Fruit fly (Drosophila melanogaster) whole organism, embryonic: ENCODE measurements around the gene CG33932.
A peak's percentile ranks its signal among the peaks of the same experiment; 100 is the strongest.

Experiments used
- Awh ChIP-seq: fragments of 200-800 bp; sonication (Bioruptor generic); IDR thresholded peaks from 2 replicates; pipeline ENCODE4, ENCODE4 v1.3.6; 2022; ENCODE audit warnings: missing biosample characterization, missing genetic modification characterization
- Blimp-1 ChIP-seq: fragments of 200-800 bp; sonication (Bioruptor generic); optimal IDR thresholded peaks from 3 replicates; lab custom pipeline; 2018; ENCODE audit warnings: missing biosample characterization, missing genetic modification characterization, mild to moderate bottlenecking, moderate library complexity, missing genetic modification reagents
- C15 ChIP-seq: fragments of 200-800 bp; sonication (Bioruptor generic); IDR thresholded peaks from 3 replicates; pipeline ENCODE4 v1.3.6; 2022; ENCODE audit warnings: missing biosample characterization, missing genetic modification characterization
- CG11696 ChIP-seq: fragments of 200-800 bp; sonication (Bioruptor generic); IDR thresholded peaks from 2 replicates; pipeline ENCODE4 v1.3.6; 2022; ENCODE audit warnings: missing biosample characterization, missing genetic modification characterization
- CG12299 ChIP-seq: fragments of 200-800 bp; sonication (Bioruptor generic); optimal IDR thresholded peaks from 2 replicates; lab custom pipeline; 2018; ENCODE audit warnings: missing biosample characterization, mild to moderate bottlenecking, missing genetic modification characterization
- CG12659 ChIP-seq: fragments of 200-800 bp; sonication (Bioruptor generic); optimal IDR thresholded peaks from 3 replicates; lab custom pipeline; 2017; ENCODE audit warnings: mild to moderate bottlenecking, missing biosample characterization, missing genetic modification reagents, missing genetic modification characterization
- CG13624 ChIP-seq: fragments of 200-800 bp; sonication (Bioruptor generic); optimal IDR thresholded peaks from 2 replicates; lab custom pipeline; 2016; ENCODE audit warnings: missing biosample characterization, missing genetic modification characterization
- CG13894 ChIP-seq: fragments of 200-800 bp; sonication (Bioruptor generic); optimal IDR thresholded peaks from 3 replicates; lab custom pipeline; 2018; ENCODE audit warnings: missing biosample characterization, mild to moderate bottlenecking, missing genetic modification characterization, moderate library complexity
- CG15479 ChIP-seq: fragments of 200-800 bp; sonication (Bioruptor generic); optimal IDR thresholded peaks from 3 replicates; lab custom pipeline; 2019; ENCODE audit warnings: missing biosample characterization, mild to moderate bottlenecking, missing genetic modification characterization, moderate library complexity
- CG30403 ChIP-seq: fragments of 200-800 bp; sonication (Bioruptor generic); optimal IDR thresholded peaks from 3 replicates; lab custom pipeline; 2016; ENCODE audit warnings: missing biosample characterization, missing genetic modification characterization
- CG3163 ChIP-seq: fragments of 200-800 bp; sonication (Bioruptor generic); optimal IDR thresholded peaks from 3 replicates; lab custom pipeline; 2016; ENCODE audit warnings: missing biosample characterization, missing genetic modification characterization
- CG4424 ChIP-seq: fragments of 200-800 bp; sonication (Bioruptor generic); optimal IDR thresholded peaks from 3 replicates; lab custom pipeline; 2016; ENCODE audit warnings: missing biosample characterization, missing genetic modification characterization
- CG6813 ChIP-seq: fragments of 200-800 bp; sonication (Bioruptor generic); optimal IDR thresholded peaks from 2 replicates; lab custom pipeline; 2017; ENCODE audit warnings: missing biosample characterization, missing genetic modification characterization, mild to moderate bottlenecking, moderate library complexity, missing genetic modification reagents
- CG7357 ChIP-seq: fragments of 200-800 bp; sonication (Bioruptor generic); IDR thresholded peaks from 3 replicates; pipeline ENCODE4 v1.3.6; 2022; ENCODE audit warnings: missing biosample characterization, missing genetic modification characterization
- CG7745 ChIP-seq: fragments of 200-800 bp; sonication (Bioruptor generic); optimal IDR thresholded peaks from 2 replicates; lab custom pipeline; 2018; ENCODE audit warnings: missing biosample characterization, mild to moderate bottlenecking, missing genetic modification characterization, moderate library complexity
- CG8089 ChIP-seq: fragments of 200-800 bp; sonication (Bioruptor generic); optimal IDR thresholded peaks from 3 replicates; lab custom pipeline; 2016; ENCODE audit warnings: missing biosample characterization, missing genetic modification characterization
- CG9797 ChIP-seq: fragments of 200-800 bp; sonication (Bioruptor generic); optimal IDR thresholded peaks from 3 replicates; lab custom pipeline; 2018; ENCODE audit warnings: missing biosample characterization, mild to moderate bottlenecking, missing genetic modification characterization
- Chrac-16 ChIP-seq: fragments of 200-800 bp; sonication (Bioruptor generic); optimal IDR thresholded peaks from 3 replicates; lab custom pipeline; 2016; ENCODE audit warnings: missing biosample characterization, missing genetic modification characterization
- Dek ChIP-seq: fragments of 200-800 bp; sonication (Bioruptor generic); optimal IDR thresholded peaks from 3 replicates; lab custom pipeline; 2019; ENCODE audit warnings: missing biosample characterization, mild to moderate bottlenecking, missing genetic modification characterization, moderate library complexity
- ERR ChIP-seq: fragments of 200-800 bp; sonication (Bioruptor generic); optimal IDR thresholded peaks from 2 replicates; lab custom pipeline; 2016; ENCODE audit warnings: missing biosample characterization, missing genetic modification characterization
- Eip74EF ChIP-seq, 2 experiments: fragments of 200-800 bp in 1 of 2; fragments of >200 bp in 1 of 2; sonication (Bioruptor generic) in 1 of 2; optimal IDR thresholded peaks; 2 replicates each; lab custom pipeline; 2017 to 2019; ENCODE audit warnings: missing biosample characterization in 2 of 2, missing genetic modification characterization in 2 of 2, mild to moderate bottlenecking in 1 of 2, moderate library complexity in 1 of 2
- GATAe ChIP-seq: fragments of 200-800 bp; sonication (Bioruptor generic); conservative IDR thresholded peaks from 2 replicates; pipeline ENCODE4 v1.3.6; 2022; ENCODE audit warnings: missing biosample characterization, missing genetic modification characterization
- Gug ChIP-seq: fragments of 200-800 bp; sonication (Bioruptor generic); IDR thresholded peaks from 4 replicates; pipeline ENCODE4 v1.3.6; 2022; ENCODE audit warnings: missing biosample characterization, missing genetic modification characterization
- Hey ChIP-seq: fragments of 200-800 bp; sonication (Bioruptor generic); optimal IDR thresholded peaks from 3 replicates; lab custom pipeline; 2018; ENCODE audit warnings: missing biosample characterization, mild to moderate bottlenecking, missing genetic modification characterization
- Hmr ChIP-seq: fragments of 200-800 bp; sonication (Bioruptor generic); optimal IDR thresholded peaks from 3 replicates; lab custom pipeline; 2017; ENCODE audit warnings: mild to moderate bottlenecking, missing biosample characterization, missing genetic modification reagents, missing genetic modification characterization
- Hr78 ChIP-seq, 2 experiments: fragments of 200-800 bp in 1 of 2; fragments of >200 bp in 1 of 2; sonication (Bioruptor generic) in 1 of 2; optimal IDR thresholded peaks; 2 replicates each; lab custom pipeline; 2017 to 2019; ENCODE audit warnings: missing biosample characterization in 2 of 2, missing genetic modification characterization in 2 of 2, mild to moderate bottlenecking in 1 of 2, moderate library complexity in 1 of 2
- Max ChIP-seq: fragments of 200-800 bp; sonication (Bioruptor generic); optimal IDR thresholded peaks from 2 replicates; lab custom pipeline; 2016; ENCODE audit warnings: missing biosample characterization, mild to moderate bottlenecking, missing genetic modification characterization
- Mrtf ChIP-seq: fragments of 200-800 bp; sonication (Bioruptor generic); IDR thresholded peaks from 3 replicates; pipeline ENCODE4 v1.3.6; 2022; ENCODE audit warnings: missing biosample characterization, missing genetic modification characterization
- NC2β ChIP-seq: fragments of 200-800 bp; sonication (Bioruptor generic); optimal IDR thresholded peaks from 2 replicates; lab custom pipeline; 2016; ENCODE audit warnings: missing biosample characterization, missing genetic modification characterization
- Nf-YB ChIP-seq: fragments of 200-800 bp; sonication (Bioruptor generic); optimal IDR thresholded peaks from 3 replicates; lab custom pipeline; 2019; ENCODE audit warnings: missing biosample characterization, mild to moderate bottlenecking, missing genetic modification characterization, moderate library complexity
- Pdp1 ChIP-seq, 2 experiments: fragments of 200-800 bp; sonication (Bioruptor generic); optimal IDR thresholded peaks; 3 replicates each; lab custom pipeline; 2016; ENCODE audit warnings: missing biosample characterization in 2 of 2, missing genetic modification characterization in 2 of 2, mild to moderate bottlenecking in 1 of 2, moderate library complexity in 1 of 2
- Sox100B ChIP-seq: fragments of 200-800 bp; sonication (Bioruptor generic); optimal IDR thresholded peaks from 3 replicates; lab custom pipeline; 2018; ENCODE audit warnings: missing biosample characterization, mild to moderate bottlenecking, missing genetic modification characterization
- Trl ChIP-seq, 3 experiments: fragments of >200 bp in 2 of 3; fragments of 200-800 bp in 1 of 3; sonication (Bioruptor generic) in 1 of 3; optimal IDR thresholded peaks; 2 replicates in 1 of 3; 3 replicates in 2 of 3; lab custom pipeline; 2016 to 2017; ENCODE audit warnings: missing biosample characterization in 1 of 3, missing genetic modification characterization in 1 of 3
- Vsx1 ChIP-seq: fragments of 200-800 bp; sonication (Bioruptor generic); optimal IDR thresholded peaks from 2 replicates; lab custom pipeline; 2017; ENCODE audit warnings: missing biosample characterization, mild to moderate bottlenecking, missing genetic modification characterization, missing genetic modification reagents
- ase ChIP-seq: fragments of 200-800 bp; sonication (Bioruptor generic); IDR thresholded peaks from 3 replicates; pipeline ENCODE4 v1.3.6; 2022; ENCODE audit warnings: missing biosample characterization, missing genetic modification characterization
- chif ChIP-seq, 2 experiments: fragments of 200-800 bp; sonication (Bioruptor generic); optimal IDR thresholded peaks; 3 replicates each; lab custom pipeline; 2016; ENCODE audit warnings: missing biosample characterization in 2 of 2, missing genetic modification characterization in 2 of 2
- chinmo ChIP-seq: fragments of 200-800 bp; sonication (Bioruptor generic); IDR thresholded peaks from 4 replicates; pipeline ENCODE4 v1.3.6; 2022; ENCODE audit warnings: missing biosample characterization, missing genetic modification characterization; ENCODE audit not compliant: partially characterized antibody
- corto ChIP-seq: fragments of 200-800 bp; sonication (Bioruptor generic); optimal IDR thresholded peaks from 2 replicates; lab custom pipeline; 2016; ENCODE audit warnings: missing biosample characterization, mild to moderate bottlenecking, missing genetic modification characterization, moderate library complexity
- dati ChIP-seq: fragments of 200-800 bp; sonication (Bioruptor generic); IDR thresholded peaks from 2 replicates; pipeline ENCODE4 v1.3.6; 2022; ENCODE audit warnings: missing biosample characterization, missing genetic modification characterization
- eve ChIP-seq, 2 experiments: fragments of >200 bp; optimal IDR thresholded peaks; 2 replicates each; lab custom pipeline; 2017; ENCODE audit warnings: missing biosample characterization in 2 of 2, missing genetic modification characterization in 2 of 2
- gcm ChIP-seq: fragments of 200-800 bp; sonication (Bioruptor generic); optimal IDR thresholded peaks from 2 replicates; lab custom pipeline; 2019; ENCODE audit warnings: missing biosample characterization, mild to moderate bottlenecking, missing genetic modification characterization, moderate library complexity
- gfzf ChIP-seq: fragments of 200-800 bp; sonication (Bioruptor generic); optimal IDR thresholded peaks from 2 replicates; lab custom pipeline; 2016; ENCODE audit warnings: missing biosample characterization, mild to moderate bottlenecking, missing genetic modification characterization, moderate library complexity
- gsb-n ChIP-seq: fragments of 200-800 bp; sonication (Bioruptor generic); optimal IDR thresholded peaks from 3 replicates; lab custom pipeline; 2018; ENCODE audit warnings: missing biosample characterization, mild to moderate bottlenecking, missing genetic modification characterization
- ken ChIP-seq: fragments of 200-800 bp; sonication (Bioruptor generic); IDR thresholded peaks from 3 replicates; pipeline ENCODE4 v1.3.6; 2022; ENCODE audit warnings: missing biosample characterization, missing genetic modification characterization
- lbe ChIP-seq: fragments of 200-800 bp; sonication (Bioruptor generic); optimal IDR thresholded peaks from 2 replicates; lab custom pipeline; 2016; ENCODE audit warnings: missing biosample characterization, mild to moderate bottlenecking, missing genetic modification characterization
- maf-S ChIP-seq: fragments of 200-800 bp; sonication (Bioruptor generic); optimal IDR thresholded peaks from 2 replicates; lab custom pipeline; 2016; ENCODE audit warnings: missing biosample characterization, missing genetic modification characterization
- pnt ChIP-seq: fragments of 200-800 bp; sonication (Bioruptor generic); optimal IDR thresholded peaks from 3 replicates; lab custom pipeline; 2016; ENCODE audit warnings: missing biosample characterization, missing genetic modification characterization
- tll ChIP-seq, 2 experiments: fragments of 200-800 bp in 1 of 2; fragments of >200 bp in 1 of 2; sonication (Bioruptor generic) in 1 of 2; optimal IDR thresholded peaks; 2 replicates each; lab custom pipeline; 2017 to 2019; ENCODE audit warnings: missing biosample characterization in 2 of 2, missing genetic modification characterization in 2 of 2, mild to moderate bottlenecking in 1 of 2, moderate library complexity in 1 of 2

Gene CG33932

dm6 chrX:19744003-19744488 is at the start of gene CG33932, which contains the start of the genes CG18809, COX6B and Rpp20 (continued):
- TF ChIP-seq gcm (GFP tag; lab: Kevin White, UChicago) (no peak), CG15479 (GFP tag; lab: Kevin White, UChicago) (peak; percentile 39), CG13624 (GFP tag; lab: Kevin White, UChicago) (peak; percentile 83), Max (GFP tag; lab: Kevin White, UChicago) (peak; percentile 71), CG11696 (GFP tag; lab: Robert Waterston, UW) (no peak), CG7745 (tag; lab: Kevin White, UChicago) (no peak), dati (GFP tag; lab: Robert Waterston, UW) (no peak), ase (GFP tag; lab: Robert Waterston, UW) (no peak), Vsx1 (no peak), tll (GFP tag; optimal IDR thresholded peaks at IDR 0.05; lab: Kevin White, UChicago) (no peak), NC2β (GFP tag; lab: Kevin White, UChicago) (peak; percentile 86), C15 (GFP tag; lab: Robert Waterston, UW) (no peak), CG12659 (GFP tag; lab: Kevin White, UChicago) (peak; percentile 92), CG4424 (peak; percentile 50), Hr78 (GFP tag; optimal IDR thresholded peaks at IDR 0.05; lab: Kevin White, UChicago) (no peak), Awh (GFP tag; lab: Robert Waterston, UW) (peak; percentile 35; the same call in 1 of the 2 replicates), Trl (optimal IDR thresholded peaks at IDR 0.05; lab: Kevin White, UChicago) (no peak), Trl (GFP tag; optimal IDR thresholded peaks at IDR 0.05; lab: Kevin White, UChicago) (peak; percentile 83), Nf-YB (GFP tag; lab: Kevin White, UChicago) (peak; percentile 35), CG8089 (GFP tag; lab: Kevin White, UChicago) (peak; percentile 70), eve (GFP tag; optimal IDR thresholded peaks at IDR 0.05; lab: Kevin White, UChicago) (no peak), CG3163 (GFP tag; lab: Kevin White, UChicago) (peak; percentile 68), CG9797 (peak; percentile 53), CG7357 (GFP tag; lab: Robert Waterston, UW) (no peak), gsb-n (tag; lab: Kevin White, UChicago) (no peak), corto (no peak), Mrtf (GFP tag; lab: Robert Waterston, UW) (0 out of 3 replicates have a peak, but pooled peaks have one; percentile 45), Blimp-1 (GFP tag; lab: Kevin White, UChicago) (no peak), Gug (GFP tag; lab: Robert Waterston, UW) (peak; percentile 65; the same call in 3 of the 4 replicates), Chrac-16 (GFP tag; lab: Kevin White, UChicago) (peak; percentile 40), ken (GFP tag; lab: Robert Waterston, UW) (peak; percentile 86), gfzf (GFP tag; lab: Kevin White, UChicago) (peak; percentile 33), ERR (peak; percentile 78), Eip74EF (GFP tag; optimal IDR thresholded peaks at IDR 0.05; lab: Kevin White, UChicago) (no peak), CG6813 (GFP tag; lab: Kevin White, UChicago) (peak; percentile 37), Sox100B (GFP tag; lab: Kevin White, UChicago) (no peak), Hmr (GFP tag; lab: Kevin White, UChicago) (peak; percentile 85), chif (GFP tag; optimal IDR thresholded peaks at IDR 0.05; lab: Kevin White, UChicago) (peak; percentile 60 to 64), Dek (tag; lab: Kevin White, UChicago) (peak; percentile 34), chinmo (GFP tag; lab: Robert Waterston, UW) (peak; percentile 95), CG12299 (tag; lab: Kevin White, UChicago) (no peak), Pdp1 (GFP tag; optimal IDR thresholded peaks at IDR 0.05; lab: Kevin White, UChicago) (peak; percentile 38 to 96), lbe (peak; percentile 68), CG13894 (tag; lab: Kevin White, UChicago) (peak; percentile 81), maf-S (peak; percentile 71), Hey (peak; percentile 46), pnt (GFP tag; lab: Kevin White, UChicago) (peak; percentile 33), GATAe (no peak), CG30403 (GFP tag; lab: Kevin White, UChicago) (peak; percentile 61)
